Worm (Caenorhabditis elegans) whole organism, L2 larva: ENCODE data around the gene sru-28.

Experiments used
- C34F6.9 ChIP-seq: fragments of 150-350 bp; optimal IDR thresholded peaks from 2 replicates; lab custom pipeline; 2014; ENCODE audit warnings: missing biosample characterization, missing genetic modification characterization
- F13H6.1 ChIP-seq: sonication (generic microtip); optimal IDR thresholded peaks from 2 replicates; lab custom pipeline; 2016; ENCODE audit warnings: missing genetic modification characterization, missing compliant biosample characterization
- R02D3.7 ChIP-seq: fragments of 150-350 bp; optimal IDR thresholded peaks from 2 replicates; lab custom pipeline; 2014; ENCODE audit warnings: missing biosample characterization, missing genetic modification characterization
- Y55F3AM.14 ChIP-seq: fragments of 200-800 bp; sonication (Bioruptor generic); optimal IDR thresholded peaks from 2 replicates; lab custom pipeline; 2018; ENCODE audit warnings: mild to moderate bottlenecking, missing genetic modification characterization, missing compliant biosample characterization
- alr-1 ChIP-seq: fragments of 150-350 bp; optimal IDR thresholded peaks from 2 replicates; lab custom pipeline; 2014; ENCODE audit warnings: missing biosample characterization, missing genetic modification characterization
- aly-2 ChIP-seq: fragments of 150-350 bp; optimal IDR thresholded peaks from 2 replicates; lab custom pipeline; 2014; ENCODE audit warnings: missing biosample characterization, missing genetic modification characterization
- ama-1 ChIP-seq: fragments of 150-350 bp; optimal IDR thresholded peaks from 2 replicates; lab custom pipeline; 2018; ENCODE audit warnings: inconsistent platforms
- blmp-1 ChIP-seq: sonication (generic microtip); optimal IDR thresholded peaks from 2 replicates; lab custom pipeline; 2017; ENCODE audit warnings: missing genetic modification characterization, mild to moderate bottlenecking, missing compliant biosample characterization, antibody characterized with exemption, moderate library complexity; ENCODE audit not compliant: insufficient read depth
- ceh-82 ChIP-seq: fragments of 150-350 bp; optimal IDR thresholded peaks from 2 replicates; lab custom pipeline; 2014; ENCODE audit warnings: missing biosample characterization, missing genetic modification characterization
- crh-2 ChIP-seq: sonication (generic microtip); optimal IDR thresholded peaks from 2 replicates; lab custom pipeline; 2017; ENCODE audit warnings: missing biosample characterization, missing genetic modification characterization
- dmd-4 ChIP-seq: sonication (generic microtip); optimal IDR thresholded peaks from 2 replicates; lab custom pipeline; 2017; ENCODE audit warnings: missing biosample characterization, missing genetic modification characterization
- elt-1 ChIP-seq: fragments of 150-350 bp; optimal IDR thresholded peaks from 2 replicates; lab custom pipeline; 2014; ENCODE audit warnings: missing biosample characterization, missing genetic modification characterization
- elt-3 ChIP-seq: sonication (generic microtip); optimal IDR thresholded peaks from 2 replicates; lab custom pipeline; 2017; ENCODE audit warnings: missing biosample characterization, missing genetic modification characterization
- fos-1 ChIP-seq: fragments of 150-350 bp; optimal IDR thresholded peaks from 2 replicates; lab custom pipeline; 2014; ENCODE audit warnings: missing biosample characterization, missing genetic modification characterization
- gmeb-1 ChIP-seq: fragments of 150-350 bp; optimal IDR thresholded peaks from 2 replicates; lab custom pipeline; 2014; ENCODE audit warnings: missing biosample characterization, missing genetic modification characterization
- lin-13 ChIP-seq: fragments of 150-350 bp; optimal IDR thresholded peaks from 2 replicates; lab custom pipeline; 2014; ENCODE audit warnings: missing biosample characterization, missing genetic modification reagents, missing genetic modification characterization
- lin-39 ChIP-seq: fragments of 150-350 bp; optimal IDR thresholded peaks from 2 replicates; lab custom pipeline; 2014; ENCODE audit warnings: missing biosample characterization, missing genetic modification reagents, missing genetic modification characterization
- mab-5 ChIP-seq: fragments of 150-350 bp; optimal IDR thresholded peaks from 2 replicates; lab custom pipeline; 2014; ENCODE audit warnings: missing biosample characterization, missing genetic modification characterization
- mdl-1 ChIP-seq, 2 experiments: fragments of 150-350 bp in 1 of 2; sonication (generic microtip) in 1 of 2; optimal IDR thresholded peaks; 2 replicates each; lab custom pipeline; 2017; ENCODE audit warnings: missing biosample characterization in 2 of 2, missing genetic modification characterization in 2 of 2
- nhr-10 ChIP-seq: sonication (generic microtip); optimal IDR thresholded peaks from 2 replicates; lab custom pipeline; 2017; ENCODE audit warnings: missing biosample characterization, missing genetic modification characterization
- nhr-11 ChIP-seq: fragments of 150-350 bp; optimal IDR thresholded peaks from 2 replicates; lab custom pipeline; 2014; ENCODE audit warnings: missing biosample characterization, missing genetic modification characterization
- nhr-21 ChIP-seq: fragments of 150-350 bp; optimal IDR thresholded peaks from 2 replicates; lab custom pipeline; 2014; ENCODE audit warnings: missing biosample characterization, missing genetic modification characterization
- nhr-237 ChIP-seq: fragments of 150-350 bp; optimal IDR thresholded peaks from 2 replicates; lab custom pipeline; 2014; ENCODE audit warnings: missing biosample characterization, missing genetic modification characterization
- nhr-25 ChIP-seq: fragments of 150-350 bp; sonication (generic microtip); optimal IDR thresholded peaks from 3 replicates; lab custom pipeline; 2014; ENCODE audit warnings: missing biosample characterization, missing genetic modification characterization
- nhr-77 ChIP-seq: fragments of 150-350 bp; optimal IDR thresholded peaks from 2 replicates; lab custom pipeline; 2014; ENCODE audit warnings: missing biosample characterization, missing genetic modification characterization
- peb-1 ChIP-seq: fragments of 150-350 bp; optimal IDR thresholded peaks from 2 replicates; lab custom pipeline; 2014; ENCODE audit warnings: missing biosample characterization, missing genetic modification characterization
- sem-4 ChIP-seq: fragments of 150-350 bp; optimal IDR thresholded peaks from 2 replicates; lab custom pipeline; 2014; ENCODE audit warnings: missing biosample characterization, missing genetic modification reagents, missing genetic modification characterization
- skn-1 ChIP-seq: sonication (generic microtip); optimal IDR thresholded peaks from 2 replicates; lab custom pipeline; 2017; ENCODE audit warnings: missing biosample characterization, missing genetic modification characterization
- sma-3 ChIP-seq: sonication (generic microtip); optimal IDR thresholded peaks from 2 replicates; lab custom pipeline; 2016; ENCODE audit warnings: missing genetic modification reagents, missing genetic modification characterization, missing compliant biosample characterization
- sma-9 ChIP-seq, 2 experiments: fragments of 150-350 bp in 1 of 2; sonication (generic microtip) in 1 of 2; optimal IDR thresholded peaks; 2 replicates each; lab custom pipeline; 2014 to 2016; ENCODE audit warnings: missing genetic modification characterization in 2 of 2, mild to moderate bottlenecking in 1 of 2, missing biosample characterization in 1 of 2, missing compliant biosample characterization in 1 of 2, missing genetic modification reagents in 1 of 2, moderate library complexity in 1 of 2
- snpc-4 ChIP-seq: fragments of 150-350 bp; optimal IDR thresholded peaks from 2 replicates; lab custom pipeline; 2014; ENCODE audit warnings: missing biosample characterization, missing genetic modification characterization
- unc-39 ChIP-seq: fragments of 150-350 bp; optimal IDR thresholded peaks from 2 replicates; lab custom pipeline; 2014; ENCODE audit warnings: missing biosample characterization, missing genetic modification characterization
- unc-62 ChIP-seq: fragments of 150-350 bp; optimal IDR thresholded peaks from 2 replicates; lab custom pipeline; 2014; ENCODE audit warnings: missing biosample characterization, missing genetic modification reagents, missing genetic modification characterization
- zag-1 ChIP-seq: fragments of 150-350 bp; optimal IDR thresholded peaks from 2 replicates; lab custom pipeline; 2014; ENCODE audit warnings: missing biosample characterization, missing genetic modification characterization
- ztf-11 ChIP-seq: sonication (generic microtip); optimal IDR thresholded peaks from 2 replicates; lab custom pipeline; 2017; ENCODE audit warnings: missing biosample characterization, missing genetic modification characterization
- ztf-4 ChIP-seq: fragments of 150-350 bp; optimal IDR thresholded peaks from 2 replicates; lab custom pipeline; 2014; ENCODE audit warnings: missing biosample characterization, missing genetic modification characterization

Gene sru-28

DNA sequence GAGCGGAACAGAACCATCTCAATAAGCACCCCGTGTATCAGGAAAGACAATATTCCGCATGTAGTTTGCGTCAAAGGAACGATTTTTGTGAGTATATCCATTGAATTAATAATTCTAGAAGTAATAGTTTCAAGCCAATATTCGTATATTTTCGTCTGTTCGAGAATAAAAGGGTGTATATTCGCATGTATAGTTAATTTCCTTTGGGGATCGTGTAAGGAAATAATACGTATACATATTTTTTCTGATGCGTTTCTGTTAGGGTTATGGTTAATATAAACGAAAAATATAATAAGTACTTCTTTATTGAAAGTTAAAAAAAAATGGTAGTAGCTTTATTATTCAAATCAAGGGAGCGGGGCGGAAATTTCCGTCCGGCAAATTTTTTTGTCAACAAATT lies 21.9 kb downstream of the sru-28 start, which contains the start of gene str-236:
str-236 (minus strand) TSS at position 101 of the 400 bp plus-strand sequence.
- TF ChIP-seq mdl-1 (tag; optimal IDR thresholded peaks at IDR 0.05; lab: Kevin White, UChicago) (no peak), nhr-21 (tag; lab: Kevin White, UChicago) (no peak), elt-1 (tag; lab: Kevin White, UChicago) (no peak), Y55F3AM.14 (GFP tag; lab: Kevin White, UChicago) (no peak), aly-2 (no peak), R02D3.7 (tag; lab: Kevin White, UChicago) (no peak), crh-2 (tag; lab: Kevin White, UChicago) (no peak), nhr-25 (tag; lab: Kevin White, UChicago) (no peak), ztf-4 (tag; lab: Kevin White, UChicago) (no peak), sem-4 (tag; lab: Kevin White, UChicago) (no peak), fos-1 (tag; lab: Kevin White, UChicago) (no peak), skn-1 (tag; lab: Kevin White, UChicago) (no peak), blmp-1 (tag; lab: Kevin White, UChicago) (no peak), peb-1 (tag; lab: Kevin White, UChicago) (no peak), ztf-11 (tag; lab: Kevin White, UChicago) (no peak), elt-3 (tag; lab: Kevin White, UChicago) (no peak), C34F6.9 (tag; lab: Kevin White, UChicago) (no peak), unc-62 (GFP tag; lab: Kevin White, UChicago) (no peak), snpc-4 (tag; lab: Kevin White, UChicago) (no peak)

DNA sequence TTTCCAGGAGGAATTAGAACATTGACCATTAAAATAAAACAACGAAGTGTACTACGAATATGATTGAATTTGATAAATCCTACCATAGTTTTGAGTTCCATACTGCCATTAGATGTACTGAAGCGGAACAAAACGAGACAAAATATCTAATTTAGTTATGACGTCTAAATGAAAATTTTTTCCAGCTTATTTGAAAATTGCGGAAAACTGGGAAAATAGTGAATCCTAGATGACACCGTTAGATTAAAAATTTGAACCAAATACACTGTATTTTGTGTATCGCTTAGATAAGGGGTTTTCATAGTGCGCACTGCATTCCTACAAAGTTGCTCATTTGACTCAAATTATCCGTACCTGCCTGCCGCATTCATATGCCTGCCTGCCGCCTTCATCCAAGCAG lies 25.1 kb downstream of the sru-28 start, which contains the start of gene K02H11.4:
K02H11.4 (minus strand) TSS at position 101 of the 400 bp plus-strand sequence.
- TF ChIP-seq crh-2 (tag; lab: Kevin White, UChicago) (no peak), zag-1 (tag; lab: Kevin White, UChicago) (no peak), sem-4 (tag; lab: Kevin White, UChicago) (no peak), alr-1 (tag; lab: Kevin White, UChicago) (no peak), gmeb-1 (tag; lab: Kevin White, UChicago) (no peak), mdl-1 (tag; optimal IDR thresholded peaks at IDR 0.05; lab: Kevin White, UChicago) (no peak), C34F6.9 (tag; lab: Kevin White, UChicago) (no peak), nhr-77 (tag; lab: Kevin White, UChicago) (no peak), ceh-82 (tag; lab: Kevin White, UChicago) (no peak), ztf-4 (tag; lab: Kevin White, UChicago) (no peak), F13H6.1 (tag; lab: Kevin White, UChicago) (no peak), nhr-25 (tag; lab: Kevin White, UChicago) (no peak), snpc-4 (tag; lab: Kevin White, UChicago) (no peak), lin-13 (GFP tag; lab: Kevin White, UChicago) (no peak), nhr-237 (tag; lab: Kevin White, UChicago) (no peak), mab-5 (tag; lab: Kevin White, UChicago) (no peak), nhr-10 (tag; lab: Kevin White, UChicago) (no peak), skn-1 (tag; lab: Kevin White, UChicago) (no peak)
- TF ChIP-seq, all 48 proteins: peak for 0

DNA sequence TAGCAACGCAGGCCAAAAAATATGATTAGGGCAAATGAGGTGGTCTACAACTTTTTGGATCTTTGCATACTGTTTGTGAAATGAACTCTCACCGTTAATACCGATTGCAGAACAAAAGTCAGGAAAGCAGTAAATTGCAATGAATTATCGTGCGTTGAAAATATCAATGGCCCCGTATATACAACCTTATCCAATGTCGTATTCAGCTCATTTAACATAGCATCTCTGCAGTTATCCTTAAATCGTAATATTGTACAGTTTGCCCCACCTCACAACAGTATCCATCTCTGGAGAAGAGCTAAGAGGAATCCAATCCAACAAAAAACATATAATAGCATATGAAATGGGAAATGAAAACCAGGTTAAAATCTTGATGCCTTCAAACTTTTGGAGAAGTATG lies 26.4 kb downstream of the sru-28 start:
- TF ChIP-seq ama-1 (no peak), dmd-4 (tag; lab: Kevin White, UChicago) (no peak), crh-2 (tag; lab: Kevin White, UChicago) (no peak), lin-39 (tag; lab: Kevin White, UChicago) (no peak), aly-2 (no peak)

DNA sequence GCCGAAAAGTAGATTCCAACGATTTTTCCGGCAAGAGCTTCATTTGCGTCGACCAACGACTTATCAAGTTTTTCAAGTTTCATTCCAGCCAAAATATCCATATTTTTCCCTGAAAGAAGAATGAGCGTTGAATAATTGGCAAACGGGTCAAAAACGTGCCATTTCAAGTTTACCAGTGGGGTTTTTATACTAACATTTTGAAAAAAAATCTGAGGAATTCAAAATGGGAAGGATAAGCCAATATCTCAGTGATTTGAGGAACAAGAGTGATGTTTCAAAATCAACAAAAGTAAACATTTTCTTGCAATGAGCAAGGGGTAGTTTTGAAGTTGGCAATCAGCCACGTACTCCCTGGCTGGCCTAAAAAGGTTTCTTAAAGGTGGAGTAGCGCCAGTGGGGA lies 28.2 kb downstream of the sru-28 start, which contains the start of gene trx-5:
trx-5 (minus strand) TSS at position 101 of the 400 bp plus-strand sequence.
- no peak for TF ChIP-seq alr-1 (tag; lab: Kevin White, UChicago)
- TF ChIP-seq nhr-11: no peak
- no peak for TF ChIP-seq F13H6.1 (tag; lab: Kevin White, UChicago)
- no peak for TF ChIP-seq C34F6.9 (tag; lab: Kevin White, UChicago)
- TF ChIP-seq unc-39 (tag; lab: Kevin White, UChicago): no peak
- TF ChIP-seq mab-5 (tag; lab: Kevin White, UChicago): no peak
- no peak for TF ChIP-seq Y55F3AM.14 (GFP tag; lab: Kevin White, UChicago)
- TF ChIP-seq nhr-21 (tag; lab: Kevin White, UChicago): no peak
- TF ChIP-seq ztf-11 (tag; lab: Kevin White, UChicago): no peak
- no peak for TF ChIP-seq sma-9 (GFP tag; optimal IDR thresholded peaks at IDR 0.05; lab: Kevin White, UChicago)
- no peak for TF ChIP-seq sma-9 (tag; optimal IDR thresholded peaks at IDR 0.05; lab: Kevin White, UChicago)
- TF ChIP-seq sem-4 (tag; lab: Kevin White, UChicago): no peak
- TF ChIP-seq sma-3 (GFP tag; lab: Kevin White, UChicago): no peak
